Fruit fly (Drosophila melanogaster) whole organism, larva: ENCODE measurements around the gene Hsp83.

Source experiments
- noc ChIP-seq: fragments of 200-800 bp; sonication (Bioruptor generic); optimal IDR thresholded peaks from 3 replicates; lab custom pipeline; 2019; ENCODE audit warnings: missing biosample characterization, mild to moderate bottlenecking, missing genetic modification characterization, moderate library complexity

Gene Hsp83

dm6 chr3L:3192912-3193311 is at the start of gene Hsp83:
Gene Hsp83, plus strand, starts transcription at chr3L:3192969.
- peak; percentile 87 for TF ChIP-seq noc

dm6 chr3L:3143383-3143962 is 49.3 kb upstream of the Hsp83 start, which contains the start of the genes CG11537 and Alg2:
Gene CG11537, minus strand, starts transcription at chr3L:3143457.
Gene Alg2, plus strand, starts transcription at chr3L:3143808.
- TF ChIP-seq noc, result no peak

- peak; percentile 37 for TF ChIP-seq noc
Measured at dm6 chr3L:3148125-3149059, 44.4 kb upstream of the Hsp83 start, which contains the start of the genes Usp5 and BtbVII. Gene Usp5, minus strand, starts transcription at chr3L:3148358. Gene BtbVII, plus strand, starts transcription at chr3L:3148646.

dm6 chr3L:3149060-3149872 is 43.5 kb upstream of the Hsp83 start:
- peak; percentile 60 for TF ChIP-seq noc

- TF ChIP-seq noc, result no peak
Measured at dm6 chr3L:3150376-3150775, 42.4 kb upstream of the Hsp83 start.

- no peak for TF ChIP-seq noc
Measured at dm6 chr3L:3157651-3158050, 35.1 kb upstream of the Hsp83 start.

- TF ChIP-seq noc, result no peak
Measured at dm6 chr3L:3159309-3160194, 33.2 kb upstream of the Hsp83 start, which contains the start of the genes ND-30 and CG15812. Gene ND-30, minus strand, starts transcription at chr3L:3159578. Gene CG15812, plus strand, starts transcription at chr3L:3159991.

- no peak for TF ChIP-seq noc
Measured at dm6 chr3L:3161968-3162367, 30.8 kb upstream of the Hsp83 start, which contains the start of gene rasp. Gene rasp, plus strand, starts transcription at chr3L:3162180.

dm6 chr3L:3162584-3162983 is 30.2 kb upstream of the Hsp83 start:
- no peak for TF ChIP-seq noc

- peak; percentile 36 for TF ChIP-seq noc
Measured at dm6 chr3L:3164951-3165350, 27.8 kb upstream of the Hsp83 start, which contains the start of gene CG32280. Gene CG32280, plus strand, starts transcription at chr3L:3165181.

- TF ChIP-seq noc, result no peak
Measured at dm6 chr3L:3165399-3165798, 27.4 kb upstream of the Hsp83 start.

dm6 chr3L:3166200-3166695 is 26.5 kb upstream of the Hsp83 start, which contains the start of gene Asciz:
Gene Asciz, minus strand, starts transcription at chr3L:3166250.
- TF ChIP-seq noc, result no peak

dm6 chr3L:3169107-3169506 is 23.7 kb upstream of the Hsp83 start, which contains the start of the genes CG32278 and CG32281:
Gene CG32278, plus strand, starts transcription at chr3L:3169286.
Gene CG32281, plus strand, starts transcription at chr3L:3169375.
- no peak for TF ChIP-seq noc

dm6 chr3L:3172445-3172844 is 20.3 kb upstream of the Hsp83 start, which contains the start of gene CG14963:
Gene CG14963, minus strand, starts transcription at chr3L:3172545.
- TF ChIP-seq noc, result no peak

- TF ChIP-seq noc, result no peak
Measured at dm6 chr3L:3177872-3178271, 14.9 kb upstream of the Hsp83 start.
